Worm (Caenorhabditis elegans): ENCODE results near the gene efhd-1.
A peak's percentile ranks its signal among the peaks of the same experiment; 100 is the strongest.

Gene efhd-1

DNA sequence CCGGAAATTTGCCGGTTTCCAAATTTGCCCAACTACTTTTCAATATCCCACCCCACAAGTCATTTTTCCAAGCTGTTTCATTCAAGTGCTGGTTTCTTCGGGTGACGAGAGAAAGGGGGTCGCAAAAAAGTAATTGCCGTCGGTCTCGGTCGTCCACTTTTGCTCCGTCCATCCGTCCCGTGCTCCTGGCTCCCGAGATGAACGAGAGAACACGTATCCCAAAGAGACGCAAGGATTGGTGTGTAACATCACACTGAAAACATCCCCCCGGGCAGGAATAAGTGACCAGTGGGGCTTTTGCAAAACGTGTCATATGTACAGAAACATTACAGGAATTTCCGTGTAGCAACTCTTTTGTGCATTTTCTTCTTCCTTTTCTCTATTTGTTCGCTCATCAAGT lies 2.0 kb upstream of the efhd-1 start:
- peak; percentile 35; the same call in 1 of the 2 replicates for TF ChIP-seq F44E2.7 (GFP tag; IDR thresholded peaks at IDR 0.05)
- no peak for TF ChIP-seq jun-1 (tag; optimal IDR thresholded peaks at IDR 0.05)
- peak; percentile 12 for TF ChIP-seq hlh-11 (tag; optimal IDR thresholded peaks at IDR 0.05)

- no peak for TF ChIP-seq fos-1 (tag; optimal IDR thresholded peaks at IDR 0.05)
- no peak for TF ChIP-seq F10B5.3 (tag; optimal IDR thresholded peaks at IDR 0.05)
- TF ChIP-seq dmd-6 (GFP tag; IDR thresholded peaks at IDR 0.05) = no peak
- no peak for TF ChIP-seq snpc-1.2 (GFP tag; IDR thresholded peaks at IDR 0.05)
- no peak for TF ChIP-seq duxl-1 (tag; optimal IDR thresholded peaks at IDR 0.05; ENCODE audit: poor library complexity)
- TF ChIP-seq F37D6.2 (tag; optimal IDR thresholded peaks at IDR 0.05) = no peak
- no peak for TF ChIP-seq ceh-62 (tag; optimal IDR thresholded peaks at IDR 0.05)
- TF ChIP-seq madf-9 (GFP tag; conservative IDR thresholded peaks at IDR 0.05) = no peak
- TF ChIP-seq dpl-1 (GFP tag; optimal IDR thresholded peaks at IDR 0.05) = no peak
- TF ChIP-seq Y5F2A.4 (GFP tag; optimal IDR thresholded peaks at IDR 0.05) = no peak
- no peak for TF ChIP-seq pqm-1 (tag; optimal IDR thresholded peaks at IDR 0.05)
- no peak for TF ChIP-seq F44E2.7 (GFP tag; IDR thresholded peaks at IDR 0.05)
- TF ChIP-seq mdl-1 (tag; optimal IDR thresholded peaks at IDR 0.05) = no peak
- no peak for TF ChIP-seq hmg-1.1 (GFP tag; IDR thresholded peaks at IDR 0.05)
- TF ChIP-seq D1046.2 (GFP tag; IDR thresholded peaks at IDR 0.05) = no peak
- no peak for TF ChIP-seq hif-1 (tag; optimal IDR thresholded peaks at IDR 0.05)
- no peak for TF ChIP-seq sdz-12 (GFP tag; optimal IDR thresholded peaks at IDR 0.05)
Measured at ce11 chrII:14186937-14187336, 8.3 kb downstream of the efhd-1 start.

ce11 chrII:14187456-14187855 lies 8.8 kb downstream of the efhd-1 start:
- no peak for TF ChIP-seq F44E2.7 (GFP tag; IDR thresholded peaks at IDR 0.05)
- no peak for TF ChIP-seq fos-1 (tag; optimal IDR thresholded peaks at IDR 0.05)
- TF ChIP-seq aha-1 (tag) = peak; percentile 15
- no peak for TF ChIP-seq hlh-11 (tag; optimal IDR thresholded peaks at IDR 0.05)

DNA sequence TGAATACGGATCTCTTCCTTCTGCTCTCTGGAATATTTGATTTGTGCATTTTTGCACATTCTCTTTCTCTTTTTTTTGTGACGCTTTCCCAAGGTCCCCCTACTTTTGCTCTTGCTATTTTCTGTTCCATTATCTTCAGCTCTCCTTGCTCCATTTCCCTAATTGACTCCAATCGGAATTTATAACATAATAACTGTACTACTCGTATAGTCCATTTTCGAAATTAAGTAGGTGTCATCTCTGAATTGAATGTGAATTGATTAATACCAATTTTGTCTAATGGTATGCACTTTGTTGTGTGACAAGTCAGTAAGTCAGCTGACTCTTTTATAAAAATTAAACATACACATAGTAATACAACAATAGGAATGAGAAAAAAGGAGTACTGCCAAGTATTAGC lies 17.3 kb downstream of the efhd-1 start:
- TF ChIP-seq tag-97 (GFP tag; IDR thresholded peaks at IDR 0.05) (no peak), aha-1 (tag) (peak; percentile 81), vab-7 (GFP tag; IDR thresholded peaks at IDR 0.05) (no peak), lsy-2 (tag; optimal IDR thresholded peaks at IDR 0.05) (no peak), F37D6.2 (tag; optimal IDR thresholded peaks at IDR 0.05) (no peak), pha-4 (GFP tag; IDR thresholded peaks at IDR 0.05) (no peak), pha-4 (tag; optimal IDR thresholded peaks at IDR 0.05) (no peak), ctbp-1 (GFP tag; IDR thresholded peaks at IDR 0.05) (no peak)

ce11 chrII:14197499-14198096 lies 19.0 kb downstream of the efhd-1 start, which contains the start of gene ace-4:
ace-4 (plus strand) TSS chrII:14198046.
- TF ChIP-seq lin-29 (GFP tag; IDR thresholded peaks at IDR 0.05) (no peak), nhr-6 (tag; optimal IDR thresholded peaks at IDR 0.05) (no peak), set-16 (GFP tag; IDR thresholded peaks at IDR 0.05) (no peak), snpc-1.2 (GFP tag; IDR thresholded peaks at IDR 0.05) (no peak), daf-8 (GFP tag; IDR thresholded peaks at IDR 0.05) (no peak), nhr-10 (tag; optimal IDR thresholded peaks at IDR 0.05) (no peak), vab-7 (GFP tag; IDR thresholded peaks at IDR 0.05) (no peak), Y5F2A.4 (GFP tag; optimal IDR thresholded peaks at IDR 0.05) (no peak), ztf-7 (tag; optimal IDR thresholded peaks at IDR 0.05) (no peak), lin-39 (tag; optimal IDR thresholded peaks at IDR 0.05) (no peak), nhr-76 (tag; optimal IDR thresholded peaks at IDR 0.05) (no peak), nhr-77 (tag; optimal IDR thresholded peaks at IDR 0.05) (no peak), dmd-8 (GFP tag; IDR thresholded peaks at IDR 0.05) (no peak), daf-16 (GFP tag; optimal IDR thresholded peaks at IDR 0.05) (no peak), daf-16 (tag; optimal IDR thresholded peaks at IDR 0.05) (no peak), fkh-10 (GFP tag; optimal IDR thresholded peaks at IDR 0.05) (no peak), duxl-1 (tag; optimal IDR thresholded peaks at IDR 0.05; ENCODE audit: poor library complexity) (no peak), arid-1 (GFP tag; conservative IDR thresholded peaks at IDR 0.05) (no peak)
